Worm (Caenorhabditis elegans): ENCODE results near the gene oac-55.

- TF ChIP-seq ztf-11 (tag; optimal IDR thresholded peaks at IDR 0.05) (no peak), elt-3 (tag; optimal IDR thresholded peaks at IDR 0.05) (no peak), lin-13 (tag; optimal IDR thresholded peaks at IDR 0.05) (no peak), mab-5 (tag; optimal IDR thresholded peaks at IDR 0.05) (no peak), sptf-1 (tag; optimal IDR thresholded peaks at IDR 0.05) (no peak), elt-1 (tag; optimal IDR thresholded peaks at IDR 0.05; ENCODE audit: borderline replicate concordance, insufficient read depth) (no peak), flh-1 (GFP tag; optimal IDR thresholded peaks at IDR 0.05) (no peak), nhr-237 (tag; optimal IDR thresholded peaks at IDR 0.05) (no peak), nhr-12 (tag; optimal IDR thresholded peaks at IDR 0.05) (no peak), nhr-28 (tag; optimal IDR thresholded peaks at IDR 0.05) (no peak), zip-8 (tag; optimal IDR thresholded peaks at IDR 0.05) (no peak)
Measured at ce11 chrV:3768270-3768669, 7.3 kb downstream of the oac-55 start, which contains the start of gene R08E5.4.

All from whole organism, mixed stage, embryonic.